Worm (Caenorhabditis elegans) whole organism, mixed stage, embryonic: Measurements from ENCODE around the gene C09H10.9.

Experiments used
- M03D4.4 ChIP-seq: sonication (generic microtip); optimal IDR thresholded peaks from 2 replicates; lab custom pipeline; 2017; ENCODE audit warnings: mild to moderate bottlenecking, missing genetic modification characterization, missing compliant biosample characterization
- bed-3 ChIP-seq: fragments of 200-800 bp; sonication (Bioruptor generic); optimal IDR thresholded peaks from 3 replicates; lab custom pipeline; 2018; ENCODE audit warnings: mild to moderate bottlenecking, missing genetic modification characterization, moderate library complexity, missing compliant biosample characterization
- blmp-1 ChIP-seq: fragments of 150-350 bp; optimal IDR thresholded peaks from 2 replicates; lab custom pipeline; 2014; ENCODE audit warnings: missing biosample characterization, missing genetic modification characterization
- ceh-39 ChIP-seq: fragments of 150-350 bp; optimal IDR thresholded peaks from 2 replicates; lab custom pipeline; 2014; ENCODE audit warnings: missing biosample characterization, missing genetic modification characterization
- ceh-43 ChIP-seq: fragments of 200-800 bp; sonication (Bioruptor generic); optimal IDR thresholded peaks from 2 replicates; lab custom pipeline; 2018; ENCODE audit warnings: mild to moderate bottlenecking, missing genetic modification characterization, moderate library complexity, missing compliant biosample characterization
- ces-1 ChIP-seq: fragments of 150-350 bp; optimal IDR thresholded peaks from 2 replicates; lab custom pipeline; 2014; ENCODE audit warnings: missing biosample characterization, missing genetic modification reagents, missing genetic modification characterization
- cnd-1 ChIP-seq: fragments of 200-800 bp; sonication (Bioruptor generic); optimal IDR thresholded peaks from 2 replicates; lab custom pipeline; 2018; ENCODE audit warnings: mild to moderate bottlenecking, missing genetic modification characterization, missing compliant biosample characterization
- drap-1 ChIP-seq: fragments of 200-800 bp; sonication (Bioruptor generic); optimal IDR thresholded peaks from 3 replicates; lab custom pipeline; 2018; ENCODE audit warnings: mild to moderate bottlenecking, missing genetic modification characterization, missing compliant biosample characterization
- elt-1 ChIP-seq: sonication (generic microtip); optimal IDR thresholded peaks from 2 replicates; lab custom pipeline; 2017; ENCODE audit warnings: missing genetic modification characterization, mild to moderate bottlenecking, missing compliant biosample characterization, antibody characterized with exemption, moderate library complexity, borderline replicate concordance; ENCODE audit not compliant: insufficient read depth
- elt-3 ChIP-seq: fragments of 150-350 bp; optimal IDR thresholded peaks from 2 replicates; lab custom pipeline; 2014; ENCODE audit warnings: missing biosample characterization, missing genetic modification characterization
- ham-2 ChIP-seq: fragments of 200-800 bp; sonication (Bioruptor generic); optimal IDR thresholded peaks from 2 replicates; lab custom pipeline; 2018; ENCODE audit warnings: mild to moderate bottlenecking, missing genetic modification characterization, missing compliant biosample characterization
- hlh-1 ChIP-seq: fragments of 150-350 bp; optimal IDR thresholded peaks from 2 replicates; lab custom pipeline; 2014; ENCODE audit warnings: missing biosample characterization, missing genetic modification reagents, missing genetic modification characterization
- lin-13 ChIP-seq: fragments of 150-350 bp; optimal IDR thresholded peaks from 2 replicates; lab custom pipeline; 2014; ENCODE audit warnings: missing biosample characterization, missing genetic modification characterization
- lin-32 ChIP-seq: fragments of 200-800 bp; sonication (Bioruptor generic); optimal IDR thresholded peaks from 2 replicates; lab custom pipeline; 2018; ENCODE audit warnings: mild to moderate bottlenecking, missing genetic modification characterization, missing compliant biosample characterization
- lsy-2 ChIP-seq: fragments of 150-350 bp; optimal IDR thresholded peaks from 2 replicates; lab custom pipeline; 2014; ENCODE audit warnings: missing biosample characterization, missing genetic modification characterization
- mab-5 ChIP-seq: fragments of 150-350 bp; optimal IDR thresholded peaks from 2 replicates; lab custom pipeline; 2014; ENCODE audit warnings: missing biosample characterization, missing genetic modification characterization
- mep-1 ChIP-seq: fragments of 150-350 bp; optimal IDR thresholded peaks from 2 replicates; lab custom pipeline; 2017; ENCODE audit warnings: missing biosample characterization, missing genetic modification reagents, missing genetic modification characterization, inconsistent platforms
- mls-2 ChIP-seq: sonication (generic microtip); optimal IDR thresholded peaks from 2 replicates; lab custom pipeline; 2016; ENCODE audit warnings: mild to moderate bottlenecking, missing genetic modification characterization, moderate library complexity, missing compliant biosample characterization
- nhr-12 ChIP-seq: fragments of 150-350 bp; optimal IDR thresholded peaks from 2 replicates; lab custom pipeline; 2014; ENCODE audit warnings: missing biosample characterization, missing genetic modification characterization
- nhr-2 ChIP-seq: fragments of 150-350 bp; optimal IDR thresholded peaks from 2 replicates; lab custom pipeline; 2014; ENCODE audit warnings: missing biosample characterization, missing genetic modification characterization
- nhr-237 ChIP-seq: fragments of 150-350 bp; optimal IDR thresholded peaks from 2 replicates; lab custom pipeline; 2014; ENCODE audit warnings: missing biosample characterization, missing genetic modification characterization
- nhr-28 ChIP-seq: fragments of 150-350 bp; optimal IDR thresholded peaks from 2 replicates; lab custom pipeline; 2014; ENCODE audit warnings: missing biosample characterization, missing genetic modification characterization
- pha-4 ChIP-seq: fragments of 150-350 bp; optimal IDR thresholded peaks from 2 replicates; lab custom pipeline; 2018; ENCODE audit warnings: missing biosample characterization, missing genetic modification reagents, missing genetic modification characterization
- snpc-4 ChIP-seq: fragments of 150-350 bp; optimal IDR thresholded peaks from 2 replicates; lab custom pipeline; 2014; ENCODE audit warnings: missing biosample characterization, missing genetic modification characterization
- sptf-1 ChIP-seq: sonication (generic microtip); optimal IDR thresholded peaks from 2 replicates; lab custom pipeline; 2017; ENCODE audit warnings: mild to moderate bottlenecking, missing genetic modification characterization, moderate library complexity, missing compliant biosample characterization
- tbx-8 ChIP-seq: fragments of 200-800 bp; sonication (Bioruptor generic); optimal IDR thresholded peaks from 2 replicates; lab custom pipeline; 2018; ENCODE audit warnings: mild to moderate bottlenecking, missing genetic modification characterization, moderate library complexity, missing compliant biosample characterization
- unc-120 ChIP-seq: sonication (generic microtip); optimal IDR thresholded peaks from 2 replicates; lab custom pipeline; 2017; ENCODE audit warnings: missing genetic modification characterization, missing compliant biosample characterization; ENCODE audit not compliant: poor library complexity, severe bottlenecking
- unc-39 ChIP-seq: fragments of 150-350 bp; optimal IDR thresholded peaks from 2 replicates; lab custom pipeline; 2014; ENCODE audit warnings: missing biosample characterization, missing genetic modification characterization
- unc-62 ChIP-seq: fragments of 150-350 bp; optimal IDR thresholded peaks from 2 replicates; lab custom pipeline; 2014; ENCODE audit warnings: missing biosample characterization, missing genetic modification reagents, missing genetic modification characterization
- zip-8 ChIP-seq: fragments of 150-350 bp; optimal IDR thresholded peaks from 2 replicates; lab custom pipeline; 2014; ENCODE audit warnings: missing biosample characterization, missing genetic modification characterization
- ztf-11 ChIP-seq: fragments of 150-350 bp; optimal IDR thresholded peaks from 2 replicates; lab custom pipeline; 2014; ENCODE audit warnings: missing biosample characterization, missing genetic modification characterization

The C09H10.9 gene

ce11 chrII:11104162-11104561 is at the start of gene C09H10.9:
C09H10.9 (plus strand) TSS chrII:11104462.
- TF ChIP-seq lin-13 = no peak
- no peak for TF ChIP-seq nhr-28 (tag; lab: Kevin White, UChicago)
- TF ChIP-seq ztf-11 (tag; lab: Kevin White, UChicago) = no peak
- TF ChIP-seq M03D4.4 (tag; lab: Kevin White, UChicago) = no peak
- TF ChIP-seq unc-62 (GFP tag; lab: Kevin White, UChicago) = no peak
- TF ChIP-seq snpc-4 (tag; lab: Kevin White, UChicago) = no peak
- no peak for TF ChIP-seq nhr-2
- no peak for TF ChIP-seq nhr-12
- TF ChIP-seq drap-1 (GFP tag; lab: Kevin White, UChicago) = no peak
- TF ChIP-seq bed-3 (GFP tag; lab: Kevin White, UChicago) = no peak
- no peak for TF ChIP-seq blmp-1 (tag; lab: Kevin White, UChicago)
- TF ChIP-seq ceh-43 (GFP tag; lab: Kevin White, UChicago) = no peak
- TF ChIP-seq pha-4 (tag; lab: Kevin White, UChicago) = no peak
- TF ChIP-seq ces-1 (GFP tag; lab: Kevin White, UChicago) = no peak
- no peak for TF ChIP-seq mab-5 (tag; lab: Kevin White, UChicago)
- TF ChIP-seq tbx-8 (GFP tag; lab: Kevin White, UChicago) = no peak
- TF ChIP-seq cnd-1 (tag; lab: Kevin White, UChicago) = no peak
- TF ChIP-seq ceh-39 (tag; lab: Kevin White, UChicago) = no peak

- TF ChIP-seq drap-1 (GFP tag; lab: Kevin White, UChicago) (no peak), elt-3 (no peak), mls-2 (tag; lab: Kevin White, UChicago) (no peak), ham-2 (GFP tag; lab: Kevin White, UChicago) (no peak), ces-1 (GFP tag; lab: Kevin White, UChicago) (no peak), ceh-39 (tag; lab: Kevin White, UChicago) (no peak), nhr-2 (no peak), unc-120 (tag; lab: Kevin White, UChicago) (no peak), snpc-4 (tag; lab: Kevin White, UChicago) (no peak), bed-3 (GFP tag; lab: Kevin White, UChicago) (no peak), lin-32 (GFP tag; lab: Kevin White, UChicago) (no peak), blmp-1 (tag; lab: Kevin White, UChicago) (no peak), lsy-2 (tag; lab: Kevin White, UChicago) (no peak), nhr-28 (tag; lab: Kevin White, UChicago) (no peak), zip-8 (tag; lab: Kevin White, UChicago) (no peak), sptf-1 (tag; lab: Kevin White, UChicago) (no peak), unc-62 (GFP tag; lab: Kevin White, UChicago) (no peak)
These were observed 49.0 kb upstream of the C09H10.9 start, which contains the start of gene F45E10.2 for ce11 chrII:11055223-11055622. F45E10.2 (minus strand) TSS chrII:11055323.

- TF ChIP-seq elt-3 = peak; percentile 43
- TF ChIP-seq ceh-39 (tag; lab: Kevin White, UChicago) = no peak
- no peak for TF ChIP-seq lsy-2 (tag; lab: Kevin White, UChicago)
- TF ChIP-seq hlh-1 (tag; lab: Kevin White, UChicago) = no peak
- no peak for TF ChIP-seq lin-32 (GFP tag; lab: Kevin White, UChicago)
- no peak for TF ChIP-seq ztf-11 (tag; lab: Kevin White, UChicago)
- no peak for TF ChIP-seq zip-8 (tag; lab: Kevin White, UChicago)
- no peak for TF ChIP-seq unc-120 (tag; lab: Kevin White, UChicago)
- TF ChIP-seq mep-1 (tag; lab: Kevin White, UChicago) = no peak
- TF ChIP-seq tbx-8 (GFP tag; lab: Kevin White, UChicago) = no peak
- TF ChIP-seq M03D4.4 (tag; lab: Kevin White, UChicago) = no peak
- TF ChIP-seq elt-1 (tag; lab: Kevin White, UChicago) = peak; percentile 77
These were observed 47.0 kb upstream of the C09H10.9 start for ce11 chrII:11057256-11057655.

- TF ChIP-seq sptf-1 (tag; lab: Kevin White, UChicago) = no peak
- TF ChIP-seq unc-39 = no peak
- no peak for TF ChIP-seq mab-5 (tag; lab: Kevin White, UChicago)
- TF ChIP-seq hlh-1 (tag; lab: Kevin White, UChicago) = no peak
- TF ChIP-seq blmp-1 (tag; lab: Kevin White, UChicago) = no peak
- no peak for TF ChIP-seq bed-3 (GFP tag; lab: Kevin White, UChicago)
- TF ChIP-seq nhr-237 (tag; lab: Kevin White, UChicago) = no peak
- no peak for TF ChIP-seq nhr-2
These were observed 40.0 kb upstream of the C09H10.9 start for ce11 chrII:11064191-11064695.
